Worm (Caenorhabditis elegans) whole organism, L4/young adult: ENCODE measurements around the gene Y53F4B.21.

ENCODE experiments used
- W03F9.2 ChIP-seq: fragments of 150-350 bp; optimal IDR thresholded peaks from 2 replicates; lab custom pipeline; 2014; ENCODE audit warnings: missing biosample characterization, missing genetic modification characterization
- dao-5 ChIP-seq: sonication (generic microtip); optimal IDR thresholded peaks from 2 replicates; lab custom pipeline; 2016; ENCODE audit warnings: missing genotype, missing genetic modification characterization, moderate library complexity, missing compliant biosample characterization
- him-1 ChIP-seq: sonication (generic microtip); optimal IDR thresholded peaks from 2 replicates; lab custom pipeline; 2016; ENCODE audit warnings: missing genotype, missing genetic modification reagents, missing genetic modification characterization, missing compliant biosample characterization

Gene Y53F4B.21

DNA sequence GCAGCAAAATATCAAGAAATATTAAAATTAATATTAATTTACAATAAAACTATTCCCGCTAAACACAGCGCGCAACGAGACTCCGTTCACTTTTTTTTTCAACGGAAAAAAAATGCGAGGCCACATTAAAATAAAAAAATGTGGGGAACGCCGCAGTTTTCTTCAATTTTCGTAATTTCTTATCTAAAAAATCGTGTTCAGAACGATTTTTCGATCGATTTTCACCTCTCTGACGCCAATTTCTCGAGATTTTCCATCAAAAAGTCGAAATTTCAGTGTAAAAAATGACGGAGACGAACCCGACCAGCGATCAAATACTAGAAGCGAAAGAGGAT is at the start of gene Y53F4B.21:
Gene Y53F4B.21, plus strand, starts transcription at position 285 of the 335 bp plus-strand sequence.
- TF ChIP-seq dao-5 (tag; lab: Kevin White, UChicago) (no peak), him-1 (tag; lab: Kevin White, UChicago) (no peak), W03F9.2 (tag; lab: Kevin White, UChicago) (no peak)

DNA sequence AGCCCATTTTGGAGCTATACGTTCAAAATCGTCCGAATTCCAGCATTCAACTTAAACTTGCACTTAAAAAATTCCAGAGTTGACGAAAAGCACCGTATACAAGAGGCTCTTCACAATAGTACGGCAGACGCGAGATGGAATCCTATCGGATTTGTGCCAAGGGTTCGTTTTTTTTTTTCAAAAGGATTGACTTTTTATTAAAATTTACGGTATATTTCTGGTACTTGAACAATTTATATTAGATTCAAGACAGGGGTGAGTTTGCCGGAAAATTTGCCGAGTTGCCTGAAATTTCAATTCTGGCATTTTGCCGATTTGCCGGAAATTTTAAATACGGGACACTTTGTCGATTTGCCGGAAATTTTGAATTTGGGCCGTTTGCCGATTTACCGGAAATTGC is 47.7 kb upstream of the Y53F4B.21 start:
- TF ChIP-seq him-1 (tag; lab: Kevin White, UChicago) (no peak), dao-5 (tag; lab: Kevin White, UChicago) (no peak), W03F9.2 (tag; lab: Kevin White, UChicago) (no peak)

DNA sequence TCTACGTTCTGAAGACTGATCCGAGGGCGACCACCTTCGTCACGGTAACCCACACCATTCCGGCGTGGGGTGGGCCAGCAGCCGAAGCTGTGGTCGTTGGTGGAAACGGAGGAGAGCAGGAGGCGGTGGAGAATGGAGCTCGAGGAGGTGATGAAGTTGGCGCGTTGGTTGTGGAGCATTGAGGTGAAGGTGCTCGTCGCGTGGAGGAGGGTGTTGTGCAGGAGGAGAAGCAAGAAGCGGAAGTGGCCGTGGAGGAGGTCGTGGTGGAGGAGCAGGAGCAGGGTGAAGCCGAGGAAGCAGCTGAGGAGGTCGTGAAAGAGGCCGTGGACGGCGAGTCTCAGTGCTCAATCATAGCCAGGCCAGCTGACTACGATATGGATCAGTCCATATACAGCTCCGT is 31.7 kb upstream of the Y53F4B.21 start, which contains the start of gene Y53F4B.17:
Gene Y53F4B.17, plus strand, starts transcription at position 375 of the 400 bp plus-strand sequence.
- TF ChIP-seq W03F9.2 (tag; lab: Kevin White, UChicago) (no peak), him-1 (tag; lab: Kevin White, UChicago) (no peak), dao-5 (tag; lab: Kevin White, UChicago) (no peak)

DNA sequence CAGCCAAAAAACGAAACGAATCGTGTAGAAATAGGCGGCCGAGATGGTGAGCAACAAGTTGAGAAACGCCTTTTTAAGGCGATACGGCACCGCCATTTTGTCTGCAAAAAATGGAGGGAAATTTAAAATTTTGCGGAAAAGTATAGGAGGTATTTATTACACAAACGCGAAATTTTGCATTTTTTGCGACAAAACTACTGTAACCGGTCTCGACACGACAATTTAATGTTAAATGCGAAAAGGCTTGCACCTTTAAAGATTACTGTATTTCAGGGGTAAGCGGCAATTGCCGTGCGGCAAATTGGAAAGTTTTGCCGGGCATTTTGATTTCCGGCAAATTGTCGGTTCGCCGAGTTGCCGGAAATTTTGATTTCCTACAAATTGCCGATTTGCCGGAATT is 18.4 kb upstream of the Y53F4B.21 start, which contains the start of gene Y53F4B.18:
Gene Y53F4B.18, minus strand, starts transcription at position 101 of the 400 bp plus-strand sequence.
- TF ChIP-seq W03F9.2 (tag; lab: Kevin White, UChicago): no peak
- TF ChIP-seq dao-5 (tag; lab: Kevin White, UChicago): no peak
- TF ChIP-seq him-1 (tag; lab: Kevin White, UChicago): no peak

DNA sequence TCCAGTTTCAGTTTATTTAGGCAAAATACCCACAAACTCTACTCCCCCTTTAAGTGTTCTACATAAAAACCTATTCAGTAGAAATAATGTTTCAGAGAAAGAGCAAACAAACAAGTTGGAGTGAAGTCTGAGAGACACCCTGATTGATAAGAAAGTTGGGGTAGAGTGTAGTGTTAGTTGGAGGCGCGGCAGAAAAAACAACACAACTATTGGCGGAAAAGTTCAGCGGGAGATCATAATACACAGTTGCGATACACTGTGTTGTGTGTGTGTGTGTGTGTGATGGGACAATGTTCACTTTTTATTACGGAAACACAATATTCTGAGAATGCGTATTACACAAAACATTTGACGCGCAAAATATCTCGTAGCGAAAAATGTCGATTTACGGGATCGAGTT is 15.2 kb upstream of the Y53F4B.21 start:
- TF ChIP-seq W03F9.2 (tag; lab: Kevin White, UChicago) (no peak), him-1 (tag; lab: Kevin White, UChicago) (no peak), dao-5 (tag; lab: Kevin White, UChicago) (no peak)

DNA sequence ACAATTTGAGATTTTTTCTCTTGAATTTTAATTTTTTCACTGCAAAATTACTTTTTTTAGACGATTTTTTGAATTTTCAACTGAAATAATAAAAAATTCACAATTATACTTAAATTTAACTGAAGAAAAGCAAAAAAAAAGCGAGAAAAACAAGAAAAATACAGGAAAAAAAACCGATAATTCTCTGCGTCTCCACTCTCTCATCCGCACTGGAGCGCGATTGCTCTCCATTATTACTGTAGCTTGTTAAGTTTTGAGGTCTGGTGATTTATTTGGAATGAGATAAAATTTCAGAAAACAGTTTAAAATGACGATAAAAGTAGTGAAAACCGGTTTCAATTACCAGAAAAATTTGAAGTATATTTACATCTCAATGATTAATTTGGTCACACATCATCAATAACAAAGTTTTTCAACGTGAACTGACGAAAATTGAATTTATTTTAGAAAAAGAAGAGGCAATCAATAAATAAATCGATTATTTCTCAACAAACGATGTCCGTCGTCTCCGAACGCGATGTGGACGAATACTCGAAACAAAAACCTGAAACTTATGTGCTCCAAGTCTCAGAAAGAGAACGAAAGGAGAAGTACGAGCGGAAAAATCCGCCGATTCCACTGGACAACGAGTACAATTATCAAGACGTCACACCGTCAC is 13.1 kb upstream of the Y53F4B.21 start, which contains the start of gene Y53F4B.19:
Gene Y53F4B.19, plus strand, starts transcription at position 157 of the 658 bp plus-strand sequence.
- peak; percentile 29 for TF ChIP-seq W03F9.2 (tag; lab: Kevin White, UChicago)
- no peak for TF ChIP-seq him-1 (tag; lab: Kevin White, UChicago)

DNA sequence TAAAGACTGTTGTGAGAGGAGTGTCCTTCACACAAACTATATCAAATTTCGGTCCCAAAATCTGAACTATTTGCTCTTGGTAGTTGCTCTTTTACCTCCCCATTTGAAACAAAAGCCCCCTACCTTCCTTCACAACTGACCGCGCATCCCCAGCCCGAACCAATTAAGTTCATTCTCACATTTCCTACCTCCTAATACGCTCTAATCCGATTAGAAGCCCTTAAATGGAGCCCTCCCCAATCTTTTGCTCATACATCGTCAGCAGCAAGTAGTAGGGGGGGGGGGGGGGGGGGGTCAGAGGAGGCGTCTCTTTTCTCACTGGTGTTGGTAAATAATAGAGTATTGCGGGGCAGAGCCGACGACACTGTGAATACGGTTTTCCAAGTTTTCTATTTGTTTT is 9.4 kb upstream of the Y53F4B.21 start:
- TF ChIP-seq W03F9.2 (tag; lab: Kevin White, UChicago) (no peak), him-1 (tag; lab: Kevin White, UChicago) (no peak), dao-5 (tag; lab: Kevin White, UChicago) (no peak)

DNA sequence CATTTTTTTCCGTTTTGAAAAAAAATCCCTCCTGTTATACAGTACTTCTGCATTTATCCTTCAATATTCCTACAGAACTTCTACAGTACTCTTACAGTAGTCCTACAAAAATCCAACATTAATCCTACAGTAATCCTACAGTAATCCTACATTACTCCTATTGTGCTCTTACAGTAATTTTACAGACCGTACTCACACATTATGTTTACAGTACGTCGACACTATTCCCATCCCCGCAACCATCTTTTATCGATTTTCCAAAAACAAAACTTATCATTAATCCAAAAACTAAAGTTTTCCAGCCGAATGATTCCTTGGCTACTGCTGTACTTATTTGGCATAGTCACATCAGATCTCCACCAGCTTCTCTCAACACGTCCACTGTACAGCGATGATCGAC is 5.8 kb upstream of the Y53F4B.21 start, which contains the start of gene Y53F4B.20:
Gene Y53F4B.20, plus strand, starts transcription at position 301 of the 400 bp plus-strand sequence.
- TF ChIP-seq W03F9.2 (tag; lab: Kevin White, UChicago) (no peak), him-1 (tag; lab: Kevin White, UChicago) (no peak), dao-5 (tag; lab: Kevin White, UChicago) (no peak)

DNA sequence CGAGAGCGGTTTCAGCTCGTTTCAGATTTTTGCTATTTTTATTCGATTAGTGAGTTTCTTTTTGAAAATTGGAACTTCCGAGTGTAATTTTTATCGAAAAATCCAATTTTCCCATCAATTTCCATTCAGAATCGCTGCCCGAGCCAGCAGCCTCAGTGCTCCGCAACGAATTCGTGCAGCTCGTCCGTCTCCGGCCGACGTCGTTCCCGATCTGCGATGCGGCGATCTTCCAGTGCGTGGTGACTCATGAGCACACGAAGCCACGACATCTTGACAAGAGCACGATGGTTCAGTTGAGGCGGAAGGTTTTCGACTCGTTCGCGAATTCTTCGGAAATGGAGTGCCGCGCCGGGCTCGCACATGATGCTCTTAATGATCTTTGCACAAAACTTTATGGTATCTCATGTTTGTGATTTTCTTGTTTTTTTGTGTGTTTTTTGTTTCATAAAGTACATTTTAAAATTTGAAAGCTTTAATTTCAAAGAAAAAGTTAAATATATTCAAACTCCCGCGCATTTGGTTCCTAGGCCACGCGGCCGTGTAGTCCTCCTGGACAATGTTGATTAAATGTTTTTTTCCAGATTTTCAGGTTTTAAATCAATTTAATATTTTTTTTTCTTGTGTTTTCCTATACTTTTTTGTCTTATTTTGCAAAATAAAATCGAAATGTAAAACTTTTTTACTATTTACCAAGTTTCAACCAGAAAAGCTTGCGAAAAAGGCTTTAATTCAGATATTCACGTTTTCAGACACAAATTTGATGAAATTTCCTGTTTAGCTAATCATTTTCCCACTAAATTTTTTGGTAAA is 689 bp upstream of the Y53F4B.21 start:
- no peak for TF ChIP-seq dao-5 (tag; lab: Kevin White, UChicago)
- TF ChIP-seq W03F9.2 (tag; lab: Kevin White, UChicago): no peak
- no peak for TF ChIP-seq him-1 (tag; lab: Kevin White, UChicago)

DNA sequence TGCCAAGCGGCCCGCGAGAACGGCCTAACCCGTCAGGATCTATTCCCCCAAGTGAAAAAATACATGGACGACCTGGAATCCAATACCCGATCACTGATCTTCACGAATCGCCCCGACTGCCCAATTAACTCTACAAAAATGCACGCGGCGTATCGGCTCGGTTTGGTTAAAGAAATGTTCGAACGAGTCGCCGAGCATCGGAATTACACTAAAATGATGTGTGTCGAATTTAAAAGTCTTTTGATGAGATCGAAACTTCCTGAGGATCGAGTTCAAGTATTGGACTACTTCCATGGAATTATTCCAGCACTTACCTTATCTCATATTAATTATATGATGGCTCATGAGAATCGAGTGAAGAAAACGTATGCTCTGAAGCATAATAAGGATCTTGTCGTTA is 17.2 kb downstream of the Y53F4B.21 start:
- TF ChIP-seq W03F9.2 (tag; lab: Kevin White, UChicago) (no peak), him-1 (tag; lab: Kevin White, UChicago) (no peak), dao-5 (tag; lab: Kevin White, UChicago) (no peak)

DNA sequence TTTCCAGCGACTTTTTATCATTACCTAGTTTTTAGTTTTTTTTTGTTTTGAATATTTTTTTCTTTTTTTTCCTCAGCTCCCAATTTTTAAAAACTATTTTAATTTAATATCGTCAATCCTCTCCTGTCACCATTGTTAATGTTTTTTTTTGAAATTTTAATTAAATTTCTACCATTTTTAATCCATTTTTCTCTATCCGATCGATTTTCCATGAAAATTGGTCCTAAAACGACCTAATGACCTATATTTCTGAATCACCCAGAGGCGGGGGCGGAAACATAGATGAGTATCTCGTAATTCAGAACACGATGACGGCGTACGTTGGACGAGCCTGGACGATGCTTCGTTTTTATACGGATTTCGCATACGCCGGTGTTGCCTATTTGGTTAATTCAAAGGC is 19.9 kb downstream of the Y53F4B.21 start, which contains the start of gene Y53F4B.39:
Gene Y53F4B.39, plus strand, starts transcription at position 301 of the 400 bp plus-strand sequence.
- no peak for TF ChIP-seq him-1 (tag; lab: Kevin White, UChicago)
- TF ChIP-seq dao-5 (tag; lab: Kevin White, UChicago): no peak
- no peak for TF ChIP-seq W03F9.2 (tag; lab: Kevin White, UChicago)

DNA sequence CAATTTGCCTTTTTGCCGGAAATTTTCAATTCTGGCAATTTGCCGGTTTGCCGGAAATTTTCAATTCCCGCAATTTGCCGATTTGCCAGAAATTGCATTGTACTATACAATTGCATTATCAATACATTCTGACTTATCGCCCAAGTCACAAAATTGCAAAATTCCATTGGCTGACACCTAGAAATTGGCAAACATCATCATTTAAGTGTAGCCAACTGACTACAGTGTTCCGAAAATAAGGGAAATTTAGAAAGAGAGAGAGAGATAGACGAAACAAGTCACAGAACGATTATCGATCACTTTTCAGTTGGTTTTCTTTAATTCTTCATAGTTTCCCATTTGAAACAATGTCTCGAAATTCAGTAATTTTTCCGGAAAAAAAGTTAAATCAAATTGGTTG is 21.4 kb downstream of the Y53F4B.21 start:
- TF ChIP-seq W03F9.2 (tag; lab: Kevin White, UChicago) (no peak), dao-5 (tag; lab: Kevin White, UChicago) (no peak), him-1 (tag; lab: Kevin White, UChicago) (no peak)
